Worm (Caenorhabditis elegans): ENCODE results near the gene xpd-1.

Gene xpd-1

DNA sequence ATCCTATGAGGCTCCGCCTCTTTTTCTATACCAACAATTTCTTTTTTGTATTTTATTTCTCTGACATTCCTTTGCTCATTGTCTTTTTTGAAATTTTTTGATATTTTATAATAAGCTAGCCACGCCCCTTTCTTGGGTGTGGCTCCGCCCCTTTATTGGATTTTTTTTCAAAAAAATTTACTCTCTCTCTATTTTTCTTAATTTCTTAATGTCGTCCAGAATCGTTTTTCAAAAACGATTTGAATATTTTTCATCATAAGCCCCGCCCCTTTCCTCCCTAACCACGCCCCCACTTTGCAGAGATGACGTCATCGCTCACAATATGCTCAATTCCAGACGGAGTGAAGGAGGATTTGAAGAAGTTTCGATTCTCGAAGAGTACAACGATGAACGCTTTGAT is 50.3 kb downstream of the xpd-1 start, which contains the start of gene Y50D7A.10:
Gene Y50D7A.10 (plus strand): TSS at position 301 of the 400 bp plus-strand sequence.
- TF ChIP-seq unc-62 (GFP tag; optimal IDR thresholded peaks at IDR 0.05), result no peak

All from whole organism, dauer.